Fruit fly (Drosophila melanogaster) Kc167 (cell line): ENCODE data around the gene PGRP-LD.

Experiments used
- Myc ChIP-seq: fragments of >200 bp; optimal IDR thresholded peaks from 2 replicates; lab custom pipeline; 2017; ENCODE audit warnings: missing external identifiers
- Sin3A ChIP-seq: fragments of >200 bp; optimal IDR thresholded peaks from 2 replicates; lab custom pipeline; 2018; ENCODE audit warnings: missing external identifiers
- h ChIP-seq: fragments of >200 bp; optimal IDR thresholded peaks from 3 replicates; lab custom pipeline; 2018; ENCODE audit warnings: missing external identifiers
- insv ChIP-seq: fragments of >200 bp; optimal IDR thresholded peaks from 3 replicates; lab custom pipeline; 2018; ENCODE audit warnings: missing external identifiers
- psq ChIP-seq: fragments of >200 bp; optimal IDR thresholded peaks from 2 replicates; lab custom pipeline; 2017; ENCODE audit warnings: missing external identifiers
- ttk ChIP-seq: sonication (Bioruptor generic); optimal IDR thresholded peaks from 2 replicates; lab custom pipeline; 2017; ENCODE audit warnings: missing external identifiers

DNA sequence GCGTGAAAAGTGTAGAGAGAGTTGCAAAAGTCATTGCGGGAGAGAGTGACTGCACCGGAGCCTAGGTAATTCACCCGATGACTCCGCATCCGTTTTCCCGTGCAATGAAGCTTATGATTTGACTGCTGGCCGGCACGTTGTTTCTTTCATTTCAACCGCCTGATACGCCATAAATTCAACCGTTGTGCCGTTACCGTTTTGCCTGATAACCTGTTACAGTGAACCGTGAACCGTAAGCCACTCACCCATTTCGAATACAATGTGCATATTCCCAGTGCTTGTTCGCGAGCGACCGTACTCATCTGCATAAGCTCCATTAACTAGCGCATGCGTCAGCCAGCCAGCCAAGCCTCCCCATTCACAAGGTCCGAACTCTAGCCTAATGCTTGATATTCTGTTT, 5.1 kb upstream of the PGRP-LD start:
- TF ChIP-seq h (lab: Kevin White, UChicago) (no peak), Sin3A (lab: Kevin White, UChicago) (no peak), psq (lab: Kevin White, UChicago) (no peak), ttk (no peak), insv (lab: Kevin White, UChicago) (no peak), Myc (lab: Kevin White, UChicago) (no peak)
